Worm (Caenorhabditis elegans) whole organism, young adult: Measurements from ENCODE around the gene gcy-12.
A peak's percentile ranks its signal among the peaks of the same experiment; 100 is the strongest.

Experiments used
- B0019.2 ChIP-seq: fragments of 200-800 bp; sonication (Bioruptor generic); conservative IDR thresholded peaks from 2 replicates; pipeline ENCODE4 v1.3.6; 2022; ENCODE audit warnings: missing genetic modification reagents, missing genetic modification characterization, missing compliant biosample characterization
- B0261.1 ChIP-seq: sonication (generic microtip); optimal IDR thresholded peaks from 2 replicates; lab custom pipeline; 2016; ENCODE audit warnings: mild to moderate bottlenecking, missing genetic modification characterization, moderate library complexity, missing compliant biosample characterization
- B0336.3 ChIP-seq: fragments of 200-800 bp; sonication (Bioruptor generic); IDR thresholded peaks from 2 replicates; pipeline ENCODE4 v1.3.6; 2022; ENCODE audit warnings: missing genetic modification characterization, missing compliant biosample characterization
- D2030.7 ChIP-seq: fragments of 200-800 bp; sonication (Bioruptor generic); IDR thresholded peaks from 2 replicates; pipeline ENCODE4 v1.3.6; 2022; ENCODE audit warnings: missing genetic modification reagents, missing genetic modification characterization, missing compliant biosample characterization
- F10E7.11 ChIP-seq: sonication (generic microtip); optimal IDR thresholded peaks from 2 replicates; lab custom pipeline; 2017; ENCODE audit warnings: mild to moderate bottlenecking, missing genetic modification characterization, moderate library complexity, missing compliant biosample characterization
- F33H1.4 ChIP-seq: fragments of 200-800 bp; sonication (Bioruptor generic); IDR thresholded peaks from 2 replicates; pipeline ENCODE4 v1.3.6; 2022; ENCODE audit warnings: missing genetic modification reagents, missing genetic modification characterization, missing compliant biosample characterization
- F49E8.2 ChIP-seq: sonication (generic microtip); optimal IDR thresholded peaks from 3 replicates; lab custom pipeline; 2017; ENCODE audit warnings: missing genetic modification characterization, mild to moderate bottlenecking, missing compliant biosample characterization, antibody characterized with exemption, moderate library complexity; ENCODE audit not compliant: insufficient read depth
- F55B11.4 ChIP-seq: sonication (generic microtip); optimal IDR thresholded peaks from 2 replicates; lab custom pipeline; 2016; ENCODE audit warnings: missing compliant biosample characterization, missing genetic modification characterization, borderline replicate concordance; ENCODE audit not compliant: insufficient read depth
- K11D2.4 ChIP-seq: fragments of 200-800 bp; sonication (Bioruptor generic); IDR thresholded peaks from 2 replicates; pipeline ENCODE4 v1.3.6; 2022; ENCODE audit warnings: missing genetic modification reagents, missing genetic modification characterization, missing compliant biosample characterization
- K12H6.12 ChIP-seq: fragments of 200-800 bp; sonication (Bioruptor generic); optimal IDR thresholded peaks from 2 replicates; lab custom pipeline; 2018; ENCODE audit warnings: mild to moderate bottlenecking, missing genetic modification characterization, missing compliant biosample characterization
- Y53G8AR.9 ChIP-seq: fragments of 200-800 bp; sonication (Bioruptor generic); conservative IDR thresholded peaks from 2 replicates; pipeline ENCODE4 v1.3.6; 2022; ENCODE audit warnings: missing genetic modification reagents, missing genetic modification characterization, missing compliant biosample characterization
- Y56A3A.18 ChIP-seq: fragments of 200-800 bp; sonication (Bioruptor generic); IDR thresholded peaks from 2 replicates; pipeline ENCODE4 v1.3.6; 2022; ENCODE audit warnings: missing genetic modification reagents, missing genetic modification characterization, missing compliant biosample characterization
- Y95B8A.8 ChIP-seq: fragments of 200-800 bp; sonication (Bioruptor generic); IDR thresholded peaks from 2 replicates; pipeline ENCODE4 v1.3.6; 2022; ENCODE audit warnings: missing genetic modification reagents, missing genetic modification characterization, missing compliant biosample characterization
- atf-7 ChIP-seq: sonication (generic microtip); optimal IDR thresholded peaks from 2 replicates; lab custom pipeline; 2017; ENCODE audit warnings: mild to moderate bottlenecking, missing genetic modification characterization, missing compliant biosample characterization
- ceh-100 ChIP-seq: fragments of 200-800 bp; sonication (Bioruptor generic); IDR thresholded peaks from 2 replicates; pipeline ENCODE4 v1.3.6; 2022; ENCODE audit warnings: missing genetic modification reagents, missing genetic modification characterization, missing compliant biosample characterization
- ceh-40 ChIP-seq: fragments of 200-800 bp; sonication (Bioruptor generic); IDR thresholded peaks from 2 replicates; pipeline ENCODE4 v1.3.6; 2022; ENCODE audit warnings: missing genetic modification characterization, missing compliant biosample characterization
- chd-7 ChIP-seq: sonication (generic microtip); optimal IDR thresholded peaks from 2 replicates; lab custom pipeline; 2016; ENCODE audit warnings: mild to moderate bottlenecking, missing genetic modification characterization, moderate library complexity, missing compliant biosample characterization
- let-607 ChIP-seq, 2 experiments: fragments of 200-800 bp in 1 of 2; sonication (Bioruptor generic) in 1 of 2; sonication (generic microtip) in 1 of 2; optimal IDR thresholded peaks; 2 replicates each; lab custom pipeline; 2016 to 2018; ENCODE audit warnings: mild to moderate bottlenecking in 2 of 2, missing compliant biosample characterization in 2 of 2, missing genetic modification characterization in 2 of 2, moderate library complexity in 2 of 2, missing genotype in 1 of 2
- lin-26 ChIP-seq: fragments of 200-800 bp; sonication (Bioruptor generic); IDR thresholded peaks from 2 replicates; pipeline ENCODE4 v1.3.6; 2022; ENCODE audit warnings: missing genetic modification reagents, missing genetic modification characterization, missing compliant biosample characterization
- lin-35 ChIP-seq, 3 experiments: fragments of 150-350 bp in 2 of 3; sonication (generic microtip) in 1 of 3; optimal IDR thresholded peaks; 2 replicates each; lab custom pipeline; 2014 to 2018; ENCODE audit warnings: missing biosample characterization in 3 of 3, missing genetic modification characterization in 3 of 3, missing genetic modification reagents in 3 of 3
- lin-40 ChIP-seq: sonication (generic microtip); optimal IDR thresholded peaks from 2 replicates; lab custom pipeline; 2016; ENCODE audit warnings: missing genetic modification characterization, mild to moderate bottlenecking, missing compliant biosample characterization, missing genotype, missing genetic modification reagents
- lsy-27 ChIP-seq: sonication (generic microtip); optimal IDR thresholded peaks from 2 replicates; lab custom pipeline; 2017; ENCODE audit warnings: missing genetic modification characterization, mild to moderate bottlenecking, missing compliant biosample characterization, antibody characterized with exemption, missing genotype, borderline replicate concordance; ENCODE audit not compliant: insufficient read depth
- madf-6 ChIP-seq: fragments of 200-800 bp; sonication (Bioruptor generic); IDR thresholded peaks from 2 replicates; pipeline ENCODE4 v1.3.6; 2022; ENCODE audit warnings: missing genetic modification reagents, missing genetic modification characterization, missing compliant biosample characterization
- madf-8 ChIP-seq: fragments of 200-800 bp; sonication (Bioruptor generic); conservative IDR thresholded peaks from 2 replicates; pipeline ENCODE4 v1.3.6; 2022; ENCODE audit warnings: missing genetic modification reagents, missing genetic modification characterization, missing compliant biosample characterization
- mes-4 ChIP-seq: sonication (generic microtip); optimal IDR thresholded peaks from 2 replicates; lab custom pipeline; 2016; ENCODE audit warnings: missing genotype, missing genetic modification characterization, missing compliant biosample characterization
- nfya-1 ChIP-seq: sonication (generic microtip); optimal IDR thresholded peaks from 2 replicates; lab custom pipeline; 2017; ENCODE audit warnings: antibody characterized with exemption, missing compliant biosample characterization, missing genetic modification characterization, borderline replicate concordance; ENCODE audit not compliant: insufficient read depth
- nfya-2 ChIP-seq: fragments of 200-800 bp; sonication (Bioruptor generic); IDR thresholded peaks from 2 replicates; pipeline ENCODE4 v1.3.6; 2022; ENCODE audit warnings: missing genetic modification reagents, missing genetic modification characterization, missing compliant biosample characterization
- nhr-179 ChIP-seq: sonication (generic microtip); optimal IDR thresholded peaks from 2 replicates; lab custom pipeline; 2016; ENCODE audit warnings: mild to moderate bottlenecking, missing genetic modification characterization, missing compliant biosample characterization
- nhr-80 ChIP-seq: sonication (generic microtip); optimal IDR thresholded peaks from 2 replicates; lab custom pipeline; 2016; ENCODE audit warnings: missing genetic modification characterization, missing compliant biosample characterization
- repo-1 ChIP-seq: sonication (generic microtip); optimal IDR thresholded peaks from 2 replicates; lab custom pipeline; 2017; ENCODE audit warnings: mild to moderate bottlenecking, missing genetic modification characterization, missing compliant biosample characterization
- snpc-4 ChIP-seq, 5 experiments: fragments of 150-350 bp in 1 of 5; sonication (generic microtip) in 4 of 5; optimal IDR thresholded peaks; 2 replicates each; lab custom pipeline; 2014 to 2018; ENCODE audit warnings: missing genetic modification characterization in 5 of 5, missing biosample characterization in 3 of 5, antibody characterized with exemption in 2 of 5, mild to moderate bottlenecking in 2 of 5, missing compliant biosample characterization in 2 of 5, missing genotype in 2 of 5, moderate library complexity in 2 of 5, missing genetic modification reagents in 1 of 5
- zfh-2 ChIP-seq: fragments of 200-800 bp; sonication (Bioruptor generic); conservative IDR thresholded peaks from 2 replicates; pipeline ENCODE4 v1.3.6; 2022; ENCODE audit warnings: missing genetic modification reagents, missing genetic modification characterization, missing compliant biosample characterization
- ztf-26 ChIP-seq: sonication (generic microtip); optimal IDR thresholded peaks from 2 replicates; lab custom pipeline; 2017; ENCODE audit warnings: missing genetic modification characterization, missing compliant biosample characterization

The gcy-12 gene

DNA sequence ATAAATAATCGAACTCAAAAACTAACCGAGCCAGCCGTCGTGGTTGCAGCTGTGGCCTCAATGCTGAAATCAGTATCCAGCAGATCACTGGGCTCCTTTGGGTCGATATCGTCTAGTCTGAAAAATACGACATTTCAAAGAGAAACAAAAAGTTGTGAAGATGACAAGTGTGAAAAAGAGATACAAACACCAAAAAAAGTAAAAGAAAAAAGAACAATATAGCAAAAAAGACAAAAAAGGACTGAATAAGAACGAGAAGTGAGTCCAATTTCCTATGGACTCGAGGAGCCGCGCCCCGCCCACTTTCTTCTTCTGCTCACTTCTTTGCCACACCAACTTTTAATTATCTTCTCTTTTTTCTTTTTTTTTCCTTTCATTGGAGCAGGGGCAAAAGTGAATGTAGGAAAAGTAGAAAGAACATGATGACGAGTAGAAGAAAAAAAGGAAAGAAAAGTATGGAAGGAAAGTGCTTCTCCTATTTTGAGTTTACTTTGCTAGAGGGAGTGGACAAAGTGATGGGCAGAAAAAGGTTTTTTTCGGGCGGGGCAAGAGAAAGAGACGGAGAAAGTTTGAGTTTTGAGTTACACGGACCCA lies 40.0 kb upstream of the gcy-12 start, which contains the start of gene drn-1:
Gene drn-1 (minus strand): TSS at position 117 of the 594 bp plus-strand sequence.
- no peak for TF ChIP-seq snpc-4 (GFP tag; optimal IDR thresholded peaks at IDR 0.05; lab: Kevin White, UChicago)
- no peak for TF ChIP-seq snpc-4 (tag; optimal IDR thresholded peaks at IDR 0.05; lab: Kevin White, UChicago)
- TF ChIP-seq Y56A3A.18: no peak
- TF ChIP-seq ceh-100 (GFP tag; lab: Robert Waterston, UW): no peak
- TF ChIP-seq F55B11.4 (tag; lab: Kevin White, UChicago): no peak
- no peak for TF ChIP-seq F33H1.4 (GFP tag; lab: Robert Waterston, UW)
- TF ChIP-seq madf-6 (GFP tag; lab: Robert Waterston, UW): no peak
- no peak for TF ChIP-seq nhr-179 (tag; lab: Kevin White, UChicago)
- TF ChIP-seq F10E7.11 (tag; lab: Kevin White, UChicago): no peak
- TF ChIP-seq madf-8 (GFP tag; lab: Robert Waterston, UW): no peak
- TF ChIP-seq repo-1 (tag; lab: Kevin White, UChicago): no peak
- TF ChIP-seq lin-26 (GFP tag; lab: Robert Waterston, UW): no peak
- TF ChIP-seq mes-4 (tag; lab: Kevin White, UChicago): no peak
- no peak for TF ChIP-seq nfya-1 (tag; lab: Kevin White, UChicago)
- no peak for TF ChIP-seq B0019.2
- TF ChIP-seq F49E8.2 (tag; lab: Kevin White, UChicago): no peak

DNA sequence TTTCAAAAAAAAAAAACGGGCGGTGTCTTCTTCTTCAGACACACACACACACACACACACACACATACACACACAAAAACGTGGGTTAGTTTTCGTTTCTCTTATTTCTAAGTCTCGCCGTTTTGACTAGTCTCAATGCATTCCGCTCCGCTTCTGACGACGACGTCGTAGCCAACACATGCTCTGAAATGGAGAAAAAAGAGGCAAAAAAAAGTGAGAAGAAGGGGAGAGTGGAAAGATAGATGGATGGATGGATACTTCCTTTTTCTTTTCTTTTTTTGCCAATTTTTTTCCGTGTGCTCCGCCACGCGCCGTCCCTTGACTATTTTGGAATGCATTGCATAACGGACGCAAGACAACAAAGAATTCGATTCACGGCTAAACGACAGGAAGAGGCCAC lies 35.1 kb upstream of the gcy-12 start:
- TF ChIP-seq lsy-27 (tag; lab: Kevin White, UChicago) (no peak), zfh-2 (GFP tag; lab: Robert Waterston, UW) (0 out of 2 replicates have a peak, but pooled peaks have one; percentile 30), K12H6.12 (tag; lab: Kevin White, UChicago) (peak; percentile 33), K11D2.4 (GFP tag; lab: Robert Waterston, UW) (no peak), chd-7 (tag; lab: Kevin White, UChicago) (peak; percentile 11)

DNA sequence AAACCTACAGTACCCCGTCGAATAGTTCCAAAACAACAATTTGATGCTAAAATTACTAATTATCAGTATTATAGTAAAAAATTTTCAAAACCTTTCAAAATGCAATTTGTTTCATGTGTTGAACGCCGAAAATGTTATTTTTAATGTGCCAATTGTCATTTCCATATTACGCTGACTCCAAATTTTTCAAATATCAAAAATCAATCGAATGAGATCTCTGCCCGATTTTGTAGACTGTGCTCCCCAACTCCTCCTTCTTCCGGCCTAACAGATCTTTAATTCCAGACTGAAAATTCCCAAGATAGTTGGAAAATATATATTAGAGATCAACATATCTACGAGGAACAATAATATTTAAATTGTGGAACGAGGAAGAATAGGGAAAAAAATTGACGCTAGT lies 34.1 kb upstream of the gcy-12 start:
- no peak for TF ChIP-seq lin-40
- 0 out of 2 replicates have a peak, but pooled peaks have one; percentile 8 for TF ChIP-seq Y95B8A.8 (GFP tag; lab: Robert Waterston, UW)
- TF ChIP-seq nfya-2 (GFP tag; lab: Robert Waterston, UW): no peak
- TF ChIP-seq ztf-26 (tag; lab: Kevin White, UChicago): peak; percentile 4

DNA sequence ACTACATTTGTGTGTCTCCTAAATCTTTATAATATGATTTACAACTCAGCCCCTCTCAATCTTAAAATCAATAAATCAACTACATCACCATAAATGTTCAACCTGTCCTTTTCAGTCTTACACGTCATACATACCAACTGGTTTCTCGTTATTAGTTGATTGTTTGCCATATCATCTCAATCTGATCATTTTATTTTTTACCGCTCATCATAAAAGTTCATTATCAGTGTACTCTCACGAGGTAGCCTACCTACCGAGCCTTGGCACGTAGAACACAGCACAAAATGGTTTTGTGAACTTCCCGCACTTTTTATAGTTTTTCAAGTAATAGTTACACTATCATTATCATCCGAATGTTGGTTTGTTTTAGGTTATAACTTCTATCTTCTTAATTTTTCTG lies 30.7 kb upstream of the gcy-12 start:
- TF ChIP-seq F49E8.2 (tag; lab: Kevin White, UChicago): no peak
- peak; percentile 10 for TF ChIP-seq lin-40
- peak; percentile 24 for TF ChIP-seq ztf-26 (tag; lab: Kevin White, UChicago)
- TF ChIP-seq let-607 (tag; optimal IDR thresholded peaks at IDR 0.05; lab: Kevin White, UChicago): peak in 1 of 2 experiments; percentile 85
- no peak for TF ChIP-seq ceh-40
- TF ChIP-seq lin-26 (GFP tag; lab: Robert Waterston, UW): peak; percentile 58; the same call in 1 of the 2 replicates
- no peak for TF ChIP-seq D2030.7
- 0 out of 2 replicates have a peak, but pooled peaks have one; percentile 15 for TF ChIP-seq B0336.3 (GFP tag; lab: Robert Waterston, UW)
- TF ChIP-seq Y53G8AR.9 (GFP tag; lab: Robert Waterston, UW): 0 out of 2 replicates have a peak, but pooled peaks have one; percentile 42
- TF ChIP-seq nhr-80 (tag; lab: Kevin White, UChicago): peak; percentile 73
- no peak for TF ChIP-seq lin-35 (GFP tag; optimal IDR thresholded peaks at IDR 0.05; lab: Kevin White, UChicago)
- no peak for TF ChIP-seq B0261.1 (tag; lab: Kevin White, UChicago)
- peak; percentile 39 for TF ChIP-seq atf-7 (tag; lab: Kevin White, UChicago)
